Fruit fly (Drosophila melanogaster): ENCODE data around the gene CG15142.

- TF ChIP-seq Myc (optimal IDR thresholded peaks at IDR 0.05): no peak
- no peak for TF ChIP-seq psq (optimal IDR thresholded peaks at IDR 0.05)
- no peak for TF ChIP-seq Sin3A (optimal IDR thresholded peaks at IDR 0.05)
- no peak for TF ChIP-seq h (optimal IDR thresholded peaks at IDR 0.05)
- TF ChIP-seq ttk (optimal IDR thresholded peaks at IDR 0.05): no peak
These were observed 47.9 kb downstream of the CG15142 start for dm6 chr2L:17450505-17451415.

Data from Kc167 (cell line).